Worm (Caenorhabditis elegans): Measurements from ENCODE around the gene F55A11.7.

- TF ChIP-seq ztf-23 (GFP tag; IDR thresholded peaks at IDR 0.05) = no peak
- no peak for TF ChIP-seq flt-1 (GFP tag; IDR thresholded peaks at IDR 0.05)
- TF ChIP-seq klf-2 (GFP tag; conservative IDR thresholded peaks at IDR 0.05) = no peak
- TF ChIP-seq T22C8.4 (GFP tag; IDR thresholded peaks at IDR 0.05) = no peak
- no peak for TF ChIP-seq ref-1 (GFP tag; conservative IDR thresholded peaks at IDR 0.05)
- no peak for TF ChIP-seq cog-1 (tag; optimal IDR thresholded peaks at IDR 0.05)
- TF ChIP-seq med-1 (GFP tag; optimal IDR thresholded peaks at IDR 0.05; ENCODE audit: insufficient read depth) = no peak
- TF ChIP-seq tab-1 (GFP tag; IDR thresholded peaks at IDR 0.05) = no peak
Observed at ce11 chrV:11779310-11779709, 7.9 kb downstream of the F55A11.7 start.
